Fruit fly (Drosophila melanogaster): ENCODE measurements around the gene MED26.

MED26 gene

DNA sequence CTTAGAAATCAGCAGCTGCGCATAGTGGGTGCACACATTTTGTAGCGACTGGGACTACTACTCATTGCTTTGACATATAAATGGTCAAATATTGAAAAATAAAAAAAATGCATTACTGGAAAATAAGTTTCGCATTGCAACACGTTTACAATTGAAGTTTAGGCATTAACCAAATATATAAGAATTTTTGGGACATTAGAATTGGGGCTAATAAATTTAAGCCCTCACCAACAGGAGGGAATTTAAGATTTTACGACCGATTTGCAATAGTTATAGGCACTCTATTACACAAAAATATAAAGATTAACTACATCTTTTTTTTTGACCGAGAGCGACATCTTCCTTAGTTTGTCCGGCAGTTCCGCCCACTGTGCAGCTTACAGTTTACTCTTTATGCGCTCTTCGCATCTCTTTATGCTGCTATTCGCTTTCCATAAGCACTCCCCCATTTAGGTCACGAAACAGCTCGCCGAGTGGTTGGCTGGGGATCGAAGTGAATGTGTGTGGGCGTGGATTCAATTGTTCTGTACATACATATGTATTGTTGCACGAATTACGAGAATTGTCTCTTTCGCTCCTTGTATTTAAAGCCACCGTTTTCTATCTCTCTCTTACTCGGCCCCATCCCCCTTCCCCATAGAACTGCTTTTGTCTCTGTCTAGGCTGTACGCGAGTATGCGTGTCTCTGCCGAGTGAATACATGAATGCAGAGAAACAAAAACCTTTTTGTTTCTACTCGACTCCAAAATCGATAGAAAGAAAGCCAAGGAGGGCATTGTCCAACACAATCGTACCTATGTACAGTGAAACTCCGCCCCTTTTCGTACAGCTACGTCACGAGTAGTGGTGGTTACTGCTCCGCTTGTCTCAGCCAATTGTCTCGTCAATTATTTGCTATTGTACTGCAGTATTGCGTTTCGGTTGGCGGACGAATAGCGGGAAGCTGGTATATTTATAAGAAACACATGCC is 18.9 kb upstream of the MED26 start (continued):
- TF ChIP-seq prd (optimal IDR thresholded peaks at IDR 0.05) (no peak), prd (GFP tag; IDR thresholded peaks at IDR 0.05) (peak; percentile 80), hkb (optimal IDR thresholded peaks at IDR 0.05) (no peak), hkb (GFP tag; IDR thresholded peaks at IDR 0.05) (peak; percentile 81), gem (tag; optimal IDR thresholded peaks at IDR 0.05) (peak; percentile 92), tio (GFP tag; optimal IDR thresholded peaks at IDR 0.05) (peak; percentile 93), D19A (tag; optimal IDR thresholded peaks at IDR 0.05) (peak; percentile 53), NC2α (GFP tag; optimal IDR thresholded peaks at IDR 0.05) (peak; percentile 67), CG8765 (GFP tag; IDR thresholded peaks at IDR 0.05) (no peak), CG3163 (GFP tag; optimal IDR thresholded peaks at IDR 0.05) (peak; percentile 96), CG11723 (GFP tag; optimal IDR thresholded peaks at IDR 0.05) (peak; percentile 80), ase (GFP tag; IDR thresholded peaks at IDR 0.05) (peak; percentile 33; the same call in 1 of the 3 replicates), Hr51 (GFP tag; optimal IDR thresholded peaks at IDR 0.05) (peak in 1 of 2 experiments; percentile 74), Hmr (GFP tag; optimal IDR thresholded peaks at IDR 0.05) (peak; percentile 89), CG6689 (GFP tag; IDR thresholded peaks at IDR 0.05) (no peak; the same call in 1 of the 2 replicates), TFAM (GFP tag; optimal IDR thresholded peaks at IDR 0.05) (peak; percentile 15), CG9876 (GFP tag; optimal IDR thresholded peaks at IDR 0.05) (no peak), sna (GFP tag; IDR thresholded peaks at IDR 0.05; ENCODE audit: partially characterized antibody) (no peak), tll (GFP tag; optimal IDR thresholded peaks at IDR 0.05) (no peak), CG9797 (GFP tag; optimal IDR thresholded peaks at IDR 0.05) (peak; percentile 18), CG13894 (tag; optimal IDR thresholded peaks at IDR 0.05) (no peak), CG2199 (GFP tag; IDR thresholded peaks at IDR 0.05) (0 out of 3 replicates have a peak, but pooled peaks have one; percentile 68), CG31224 (GFP tag; IDR thresholded peaks at IDR 0.05) (no peak; the same call in none of the 2 replicates), al (GFP tag; IDR thresholded peaks at IDR 0.05) (peak; percentile 70; the same call in 1 of the 2 replicates), CG1603 (tag; optimal IDR thresholded peaks at IDR 0.05) (no peak), Lim3 (GFP tag; IDR thresholded peaks at IDR 0.05) (no peak), HmgZ (tag; optimal IDR thresholded peaks at IDR 0.05) (peak; percentile 38), CG9437 (GFP tag; optimal IDR thresholded peaks at IDR 0.05) (peak; percentile 86), lov (optimal IDR thresholded peaks at IDR 0.05) (no peak), lov (GFP tag; IDR thresholded peaks at IDR 0.05) (no peak), Dad (GFP tag; optimal IDR thresholded peaks at IDR 0.05) (peak; percentile 53), CG7786 (GFP tag; optimal IDR thresholded peaks at IDR 0.05) (peak; percentile 79), CG7987 (GFP tag; optimal IDR thresholded peaks at IDR 0.05) (no peak), CG2116 (GFP tag; optimal IDR thresholded peaks at IDR 0.05) (peak; percentile 63), Dll (GFP tag; IDR thresholded peaks at IDR 0.05; ENCODE audit: partially characterized antibody) (no peak; the same call in 3 of the 4 replicates), Ravus (GFP tag; IDR thresholded peaks at IDR 0.05) (no peak), Med (GFP tag) (peak; percentile 92), pan (optimal IDR thresholded peaks at IDR 0.05) (no peak), pan (GFP tag; optimal IDR thresholded peaks at IDR 0.05 in 1 of 2, IDR thresholded peaks at IDR 0.05 in 1 of 2) (peak in 1 of 2 experiments; percentile 73), ken (GFP tag; IDR thresholded peaks at IDR 0.05) (peak; percentile 63; the same call in 1 of the 3 replicates), CG3847 (GFP tag; IDR thresholded peaks at IDR 0.05) (peak; percentile 48; the same call in 1 of the 2 replicates), ewg (GFP tag; optimal IDR thresholded peaks at IDR 0.05) (peak; percentile 86), CG4328 (GFP tag; optimal IDR thresholded peaks at IDR 0.05) (peak; percentile 75), ERR (GFP tag; optimal IDR thresholded peaks at IDR 0.05) (no peak), HHEX (GFP tag; optimal IDR thresholded peaks at IDR 0.05) (peak; percentile 86), CG7271 (tag; optimal IDR thresholded peaks at IDR 0.05) (no peak), fru (optimal IDR thresholded peaks at IDR 0.05) (no peak), pum (GFP tag; optimal IDR thresholded peaks at IDR 0.05) (peak; percentile 85), Meics (GFP tag; optimal IDR thresholded peaks at IDR 0.05) (peak; percentile 88)

Measured in whole organism, embryonic.